Worm (Caenorhabditis elegans): ENCODE measurements around the gene nft-1.

Gene nft-1

DNA sequence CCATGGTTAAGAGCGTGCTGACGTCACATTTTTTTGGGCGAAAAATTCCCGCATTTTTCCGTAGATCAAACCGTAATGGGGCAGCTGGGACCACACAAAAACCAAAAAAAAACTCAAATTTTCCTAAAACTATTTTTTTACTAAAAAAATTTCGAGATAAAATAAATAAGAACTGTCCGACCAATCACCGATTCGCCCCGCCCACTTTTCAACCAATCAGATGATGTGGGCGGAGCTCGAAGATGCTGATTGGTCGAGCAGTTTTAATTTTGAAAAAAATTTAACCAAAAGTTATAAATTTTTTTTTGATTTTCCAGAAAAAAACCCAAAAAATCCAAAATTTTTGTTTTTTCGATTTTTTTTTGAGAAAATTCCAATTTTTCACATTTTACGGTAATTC, 23.7 kb upstream of the nft-1 start:
- TF ChIP-seq ceh-91 (GFP tag; IDR thresholded peaks at IDR 0.05) (no peak), F57A8.1 (GFP tag; optimal IDR thresholded peaks at IDR 0.05) (no peak), lin-35 (GFP tag; optimal IDR thresholded peaks at IDR 0.05) (no peak), F49E8.2 (tag; optimal IDR thresholded peaks at IDR 0.05; ENCODE audit: insufficient read depth) (no peak), snpc-3.4 (tag; optimal IDR thresholded peaks at IDR 0.05) (no peak)

DNA sequence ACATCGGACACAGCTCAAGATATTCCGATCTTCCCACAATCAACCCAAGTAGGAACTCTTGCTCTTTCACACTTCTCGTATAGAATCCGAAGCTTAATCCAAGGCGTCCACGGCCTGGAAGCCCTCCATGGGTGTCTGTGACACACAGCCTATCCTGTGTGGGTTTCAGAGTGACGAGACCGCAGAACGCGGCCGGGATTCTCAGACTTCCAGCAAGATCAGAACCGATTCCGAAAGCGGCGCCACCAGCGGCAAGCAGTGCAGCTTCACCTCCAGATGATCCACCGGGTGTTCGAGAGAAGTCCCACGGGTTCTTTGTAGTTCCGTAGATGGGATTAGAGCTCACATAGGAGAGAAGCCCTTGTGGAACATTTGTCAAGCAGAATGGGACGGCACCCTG, 20.9 kb upstream of the nft-1 start:
- no peak for TF ChIP-seq fkh-3 (tag; optimal IDR thresholded peaks at IDR 0.05)
- TF ChIP-seq ztf-25 (GFP tag; IDR thresholded peaks at IDR 0.05) = no peak
- TF ChIP-seq madf-3 (GFP tag; IDR thresholded peaks at IDR 0.05) = no peak
- TF ChIP-seq ceh-58 (GFP tag; IDR thresholded peaks at IDR 0.05) = no peak
- no peak for TF ChIP-seq ama-1 (optimal IDR thresholded peaks at IDR 0.05)
- TF ChIP-seq ama-1 (GFP tag; optimal IDR thresholded peaks at IDR 0.05) = no peak
- no peak for TF ChIP-seq snpc-1.3 (tag; optimal IDR thresholded peaks at IDR 0.05; ENCODE audit: insufficient read depth)
- TF ChIP-seq attf-5 (GFP tag; optimal IDR thresholded peaks at IDR 0.05) = no peak
- no peak for TF ChIP-seq let-526 (GFP tag; IDR thresholded peaks at IDR 0.05)
- no peak for TF ChIP-seq K11D2.4 (GFP tag; IDR thresholded peaks at IDR 0.05)
- TF ChIP-seq egrh-3 (GFP tag; IDR thresholded peaks at IDR 0.05) = peak; percentile 43; the same call in 1 of the 2 replicates
- no peak for TF ChIP-seq nhr-80 (tag; optimal IDR thresholded peaks at IDR 0.05)
- TF ChIP-seq lsl-1 (GFP tag; optimal IDR thresholded peaks at IDR 0.05) = no peak
- 0 out of 2 replicates have a peak, but pooled peaks have one; percentile 14 for TF ChIP-seq mcd-1 (GFP tag; IDR thresholded peaks at IDR 0.05)
- no peak for TF ChIP-seq hmg-1.2 (GFP tag; IDR thresholded peaks at IDR 0.05)
- TF ChIP-seq sptf-2 (GFP tag; optimal IDR thresholded peaks at IDR 0.05) = no peak
- TF ChIP-seq pbrm-1 (GFP tag; IDR thresholded peaks at IDR 0.05) = no peak
- TF ChIP-seq F57C9.4 (tag; optimal IDR thresholded peaks at IDR 0.05) = no peak
- TF ChIP-seq ztf-6 (GFP tag; IDR thresholded peaks at IDR 0.05) = no peak
- no peak for TF ChIP-seq tlf-1 (GFP tag; optimal IDR thresholded peaks at IDR 0.05)
- TF ChIP-seq zfh-2 (GFP tag; conservative IDR thresholded peaks at IDR 0.05) = peak; percentile 71

DNA sequence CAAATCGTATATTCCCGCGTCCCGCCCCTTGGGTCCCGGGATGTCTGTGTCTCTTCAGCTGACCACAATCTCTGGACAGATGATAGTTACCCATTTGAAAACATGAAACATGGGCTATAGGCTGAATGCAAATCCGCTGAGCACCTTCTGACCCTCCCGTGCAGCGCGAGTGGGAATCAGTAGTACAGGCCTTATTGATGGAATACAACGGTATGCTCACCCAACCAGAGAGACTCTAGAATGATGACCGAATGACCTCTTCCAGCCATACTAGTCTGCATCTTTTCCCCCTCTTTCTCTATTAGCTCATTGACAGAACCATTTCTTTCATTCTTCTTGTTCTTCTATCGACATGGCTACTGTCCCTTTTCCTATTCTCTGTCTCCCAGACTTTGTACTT, 16.5 kb upstream of the nft-1 start, which contains the start of gene sdz-33:
sdz-33 (plus strand) TSS at position 301 of the 400 bp plus-strand sequence.
- TF ChIP-seq ccch-3 (GFP tag; optimal IDR thresholded peaks at IDR 0.05) = no peak
- TF ChIP-seq akir-1 (GFP tag; optimal IDR thresholded peaks at IDR 0.05) = no peak
- no peak for TF ChIP-seq nfya-2 (GFP tag; IDR thresholded peaks at IDR 0.05)
- no peak for TF ChIP-seq ztf-26 (tag; optimal IDR thresholded peaks at IDR 0.05)
- no peak for TF ChIP-seq Y56A3A.18 (GFP tag; IDR thresholded peaks at IDR 0.05)
- TF ChIP-seq sea-2 (GFP tag; IDR thresholded peaks at IDR 0.05) = no peak
- TF ChIP-seq nfyb-1 (GFP tag; IDR thresholded peaks at IDR 0.05) = no peak
- TF ChIP-seq athp-1 (tag; optimal IDR thresholded peaks at IDR 0.05) = no peak

DNA sequence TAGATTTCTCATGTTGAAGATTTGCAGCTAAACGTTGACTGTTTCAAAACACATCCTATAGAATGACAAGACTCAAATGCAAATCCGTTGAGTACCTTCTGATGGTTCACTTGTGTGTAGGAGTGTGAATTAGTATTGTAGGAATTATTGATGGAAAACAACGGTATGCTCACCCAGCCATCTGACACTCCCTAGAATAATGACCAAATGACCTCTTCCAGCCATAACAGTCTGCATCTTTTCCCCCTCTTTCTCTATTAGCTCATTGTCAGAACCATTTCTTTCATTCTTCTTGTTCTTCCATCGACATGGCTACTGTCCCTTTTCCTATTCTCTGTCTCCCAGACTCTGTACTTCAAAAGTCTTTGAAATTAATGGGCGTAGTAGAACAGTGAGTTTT, 15.0 kb upstream of the nft-1 start, which contains the start of gene fbxb-24:
fbxb-24 (plus strand) TSS at position 301 of the 400 bp plus-strand sequence.
- TF ChIP-seq T26A5.8 (tag; optimal IDR thresholded peaks at IDR 0.05) = no peak
- TF ChIP-seq C06A6.2 (GFP tag; conservative IDR thresholded peaks at IDR 0.05) = no peak
- no peak for TF ChIP-seq xnd-1 (tag; optimal IDR thresholded peaks at IDR 0.05)
- no peak for TF ChIP-seq ekl-4 (GFP tag; IDR thresholded peaks at IDR 0.05)
- TF ChIP-seq chd-7 (tag; optimal IDR thresholded peaks at IDR 0.05) = no peak
- TF ChIP-seq Y67H2A.10 (GFP tag; conservative IDR thresholded peaks at IDR 0.05) = no peak
- TF ChIP-seq F23B12.7 (tag; optimal IDR thresholded peaks at IDR 0.05; ENCODE audit: insufficient read depth) = no peak
- TF ChIP-seq lin-26 (GFP tag; IDR thresholded peaks at IDR 0.05) = no peak
- no peak for TF ChIP-seq nhr-80 (tag; optimal IDR thresholded peaks at IDR 0.05)
- no peak for TF ChIP-seq ets-4 (GFP tag; optimal IDR thresholded peaks at IDR 0.05)
- no peak for TF ChIP-seq F22D6.2 (tag; optimal IDR thresholded peaks at IDR 0.05)
- no peak for TF ChIP-seq zfh-2 (GFP tag; conservative IDR thresholded peaks at IDR 0.05)
